Fruit fly (Drosophila melanogaster) whole organism, embryonic: ENCODE results near the gene CG15570.

Experiments
- Bdp1 ChIP-seq: fragments of 200-800 bp; sonication (Bioruptor generic); optimal IDR thresholded peaks from 3 replicates; lab custom pipeline; 2016; ENCODE audit warnings: missing biosample characterization, missing genetic modification characterization
- CG11456 ChIP-seq: fragments of 200-800 bp; sonication (Bioruptor generic); IDR thresholded peaks from 3 replicates; pipeline ENCODE4 v1.3.6; 2022; ENCODE audit warnings: missing biosample characterization, missing genetic modification characterization
- CG15696 ChIP-seq: fragments of 200-800 bp; sonication (Bioruptor generic); optimal IDR thresholded peaks from 2 replicates; lab custom pipeline; 2019; ENCODE audit warnings: missing biosample characterization, mild to moderate bottlenecking, missing genetic modification characterization, moderate library complexity
- CG16779 ChIP-seq: fragments of 200-800 bp; sonication (Bioruptor generic); IDR thresholded peaks from 2 replicates; pipeline ENCODE4 v1.3.6; 2022; ENCODE audit warnings: missing biosample characterization, missing genetic modification characterization
- CG18262 ChIP-seq: fragments of 200-800 bp; optimal IDR thresholded peaks from 3 replicates; lab custom pipeline; 2019; ENCODE audit warnings: missing biosample characterization, mild to moderate bottlenecking, missing genetic modification characterization, moderate library complexity
- CG2875 ChIP-seq: fragments of 200-800 bp; sonication (Bioruptor generic); optimal IDR thresholded peaks from 2 replicates; lab custom pipeline; 2017; ENCODE audit warnings: missing biosample characterization, mild to moderate bottlenecking, missing genetic modification characterization, missing genetic modification reagents
- CG2889 ChIP-seq: fragments of 200-800 bp; sonication (Bioruptor generic); IDR thresholded peaks from 3 replicates; pipeline ENCODE4 v1.3.6; 2022; ENCODE audit warnings: missing biosample characterization, missing genetic modification characterization
- CG32532 ChIP-seq: fragments of 200-800 bp; sonication (Bioruptor generic); IDR thresholded peaks from 2 replicates; pipeline ENCODE4 v1.3.6; 2022; ENCODE audit warnings: missing biosample characterization, missing genetic modification characterization
- CG33213 ChIP-seq: fragments of 200-800 bp; sonication (Bioruptor generic); optimal IDR thresholded peaks from 3 replicates; lab custom pipeline; 2016; ENCODE audit warnings: missing biosample characterization, missing genetic modification characterization
- CG43689 ChIP-seq: fragments of 200-800 bp; sonication (Bioruptor generic); IDR thresholded peaks from 2 replicates; pipeline ENCODE4 v1.3.6; 2022; ENCODE audit warnings: missing biosample characterization, missing genetic modification characterization
- CG4617 ChIP-seq: fragments of 200-800 bp; sonication (Bioruptor generic); optimal IDR thresholded peaks from 3 replicates; lab custom pipeline; 2016; ENCODE audit warnings: missing biosample characterization, missing genetic modification characterization, borderline replicate concordance
- CG8388 ChIP-seq: fragments of 200-800 bp; sonication (Bioruptor generic); optimal IDR thresholded peaks from 2 replicates; lab custom pipeline; 2019; ENCODE audit warnings: missing biosample characterization, mild to moderate bottlenecking, missing genetic modification characterization, moderate library complexity
- CG9609 ChIP-seq: fragments of 200-800 bp; sonication (Bioruptor generic); optimal IDR thresholded peaks from 3 replicates; lab custom pipeline; 2016; ENCODE audit warnings: missing biosample characterization, missing genetic modification characterization
- CG9817 ChIP-seq: fragments of 200-800 bp; sonication (Bioruptor generic); optimal IDR thresholded peaks from 2 replicates; lab custom pipeline; 2018; ENCODE audit warnings: missing biosample characterization, mild to moderate bottlenecking, missing genetic modification characterization, moderate library complexity
- Camta ChIP-seq: fragments of 200-800 bp; sonication (Bioruptor generic); optimal IDR thresholded peaks from 2 replicates; lab custom pipeline; 2016; ENCODE audit warnings: missing biosample characterization, missing genetic modification characterization
- D ChIP-seq, 2 experiments: fragments of 200-800 bp in 1 of 2; fragments of >200 bp in 1 of 2; sonication (Bioruptor generic) in 1 of 2; optimal IDR thresholded peaks; 2 replicates in 1 of 2; 3 replicates in 1 of 2; lab custom pipeline; 2017; ENCODE audit warnings: mild to moderate bottlenecking in 1 of 2, missing biosample characterization in 1 of 2, missing genetic modification characterization in 1 of 2, missing genetic modification reagents in 1 of 2
- E2f1 ChIP-seq: fragments of 200-800 bp; sonication (Bioruptor generic); IDR thresholded peaks from 2 replicates; pipeline ENCODE4 v1.3.6; 2022; ENCODE audit warnings: missing biosample characterization, missing genetic modification characterization
- Fer3 ChIP-seq: fragments of 200-800 bp; sonication (Bioruptor generic); optimal IDR thresholded peaks from 2 replicates; lab custom pipeline; 2018; ENCODE audit warnings: missing biosample characterization, mild to moderate bottlenecking, missing genetic modification characterization, moderate library complexity
- HLHmδ ChIP-seq: fragments of 200-800 bp; sonication (Bioruptor generic); optimal IDR thresholded peaks from 2 replicates; lab custom pipeline; 2018; ENCODE audit warnings: missing biosample characterization, mild to moderate bottlenecking, missing genetic modification characterization, moderate library complexity
- Hand ChIP-seq: fragments of 200-800 bp; sonication (Bioruptor generic); optimal IDR thresholded peaks from 2 replicates; lab custom pipeline; 2017; ENCODE audit warnings: mild to moderate bottlenecking, missing biosample characterization, missing genetic modification reagents, missing genetic modification characterization
- Kr ChIP-seq: fragments of 200-800 bp; sonication (Bioruptor generic); optimal IDR thresholded peaks from 2 replicates; lab custom pipeline; 2017; ENCODE audit warnings: missing biosample characterization, mild to moderate bottlenecking, missing genetic modification characterization
- Lpt ChIP-seq: fragments of >200 bp; optimal IDR thresholded peaks from 2 replicates; lab custom pipeline; 2018; ENCODE audit warnings: missing biosample characterization, missing genetic modification characterization
- MESR4 ChIP-seq: fragments of 200-800 bp; sonication (Bioruptor generic); optimal IDR thresholded peaks from 2 replicates; lab custom pipeline; 2018; ENCODE audit warnings: missing biosample characterization, mild to moderate bottlenecking, missing genetic modification characterization, moderate library complexity
- Sox100B ChIP-seq: fragments of 200-800 bp; sonication (Bioruptor generic); optimal IDR thresholded peaks from 3 replicates; lab custom pipeline; 2018; ENCODE audit warnings: missing biosample characterization, mild to moderate bottlenecking, missing genetic modification characterization
- Usf ChIP-seq: fragments of 200-800 bp; sonication (Bioruptor generic); optimal IDR thresholded peaks from 2 replicates; lab custom pipeline; 2017; ENCODE audit warnings: missing genotype, missing biosample characterization, missing genetic modification characterization
- az2 ChIP-seq: fragments of 200-800 bp; sonication (Bioruptor generic); optimal IDR thresholded peaks from 3 replicates; lab custom pipeline; 2016; ENCODE audit warnings: missing biosample characterization, missing genetic modification characterization
- bcd ChIP-seq: fragments of 200-800 bp; sonication (Bioruptor generic); optimal IDR thresholded peaks from 2 replicates; lab custom pipeline; 2017; ENCODE audit warnings: missing biosample characterization, mild to moderate bottlenecking, missing genetic modification characterization
- chn ChIP-seq: fragments of 200-800 bp; sonication (Bioruptor generic); optimal IDR thresholded peaks from 2 replicates; lab custom pipeline; 2016; ENCODE audit warnings: missing biosample characterization, missing genetic modification characterization
- eve ChIP-seq, 2 experiments: fragments of >200 bp; optimal IDR thresholded peaks; 2 replicates each; lab custom pipeline; 2017; ENCODE audit warnings: missing biosample characterization in 2 of 2, missing genetic modification characterization in 2 of 2
- fd64A ChIP-seq: fragments of 200-800 bp; sonication (Bioruptor generic); optimal IDR thresholded peaks from 3 replicates; lab custom pipeline; 2018; ENCODE audit warnings: missing biosample characterization, mild to moderate bottlenecking, missing genetic modification characterization
- gcm2 ChIP-seq: fragments of 200-800 bp; sonication (Bioruptor generic); optimal IDR thresholded peaks from 2 replicates; lab custom pipeline; 2016; ENCODE audit warnings: missing biosample characterization, missing genetic modification characterization
- gsb ChIP-seq: fragments of 200-800 bp; sonication (Bioruptor generic); IDR thresholded peaks from 2 replicates; pipeline ENCODE4 v1.3.6; 2022; ENCODE audit warnings: missing biosample characterization, missing genetic modification characterization
- gsb-n ChIP-seq: fragments of 200-800 bp; sonication (Bioruptor generic); optimal IDR thresholded peaks from 3 replicates; lab custom pipeline; 2018; ENCODE audit warnings: missing biosample characterization, mild to moderate bottlenecking, missing genetic modification characterization
- gt ChIP-seq: fragments of 200-800 bp; sonication (Bioruptor generic); IDR thresholded peaks from 2 replicates; pipeline ENCODE4 v1.3.6; 2022; ENCODE audit warnings: missing biosample characterization, missing genetic modification characterization
- hbn ChIP-seq: fragments of 200-800 bp; sonication (Bioruptor generic); IDR thresholded peaks from 2 replicates; pipeline ENCODE4 v1.3.6; 2022; ENCODE audit warnings: missing biosample characterization, missing genetic modification characterization; ENCODE audit not compliant: partially characterized antibody
- kni ChIP-seq: fragments of 200-800 bp; sonication (Bioruptor generic); optimal IDR thresholded peaks from 3 replicates; lab custom pipeline; 2017; ENCODE audit warnings: mild to moderate bottlenecking, missing biosample characterization, missing genetic modification reagents, missing genetic modification characterization
- lmd ChIP-seq: fragments of 200-800 bp; sonication (Bioruptor generic); IDR thresholded peaks from 2 replicates; pipeline ENCODE4 v1.3.6; 2022; ENCODE audit warnings: missing biosample characterization, missing genetic modification characterization
- mld ChIP-seq: fragments of 200-800 bp; sonication (Bioruptor generic); IDR thresholded peaks from 3 replicates; pipeline ENCODE4 v1.3.6; 2022; ENCODE audit warnings: missing biosample characterization, missing genetic modification characterization; ENCODE audit not compliant: partially characterized antibody
- nerfin-1 ChIP-seq: fragments of 200-800 bp; sonication (Bioruptor generic); optimal IDR thresholded peaks from 3 replicates; lab custom pipeline; 2019; ENCODE audit warnings: missing biosample characterization, mild to moderate bottlenecking, missing genetic modification characterization, moderate library complexity
- nmo ChIP-seq: fragments of 200-800 bp; sonication (Bioruptor generic); optimal IDR thresholded peaks from 2 replicates; lab custom pipeline; 2018; ENCODE audit warnings: missing biosample characterization, mild to moderate bottlenecking, missing genetic modification characterization, moderate library complexity
- p53 ChIP-seq: fragments of 200-800 bp; sonication (Bioruptor generic); optimal IDR thresholded peaks from 2 replicates; lab custom pipeline; 2016; ENCODE audit warnings: missing biosample characterization, missing genetic modification characterization
- repo ChIP-seq: fragments of 200-800 bp; sonication (Bioruptor generic); optimal IDR thresholded peaks from 2 replicates; lab custom pipeline; 2016; ENCODE audit warnings: missing biosample characterization, missing genetic modification characterization
- schlank ChIP-seq: fragments of 200-800 bp; sonication (Bioruptor generic); optimal IDR thresholded peaks from 2 replicates; lab custom pipeline; 2018; ENCODE audit warnings: missing biosample characterization, mild to moderate bottlenecking, missing genetic modification characterization
- seq ChIP-seq: fragments of 200-800 bp; sonication (Bioruptor generic); IDR thresholded peaks from 2 replicates; pipeline ENCODE4 v1.3.6; 2022; ENCODE audit warnings: missing biosample characterization, missing genetic modification characterization
- sr ChIP-seq: fragments of 200-800 bp; sonication (Bioruptor generic); IDR thresholded peaks from 3 replicates; pipeline ENCODE4 v1.3.6; 2022; ENCODE audit warnings: missing biosample characterization, missing genetic modification characterization
- ssp ChIP-seq: fragments of 200-800 bp; sonication (Bioruptor generic); IDR thresholded peaks from 2 replicates; pipeline ENCODE4 v1.3.6; 2022; ENCODE audit warnings: missing biosample characterization, missing genetic modification characterization
- tgo ChIP-seq: fragments of 200-800 bp; sonication (Bioruptor generic); IDR thresholded peaks from 3 replicates; pipeline ENCODE4 v1.3.6; 2022; ENCODE audit warnings: missing biosample characterization, missing genetic modification characterization
- unpg ChIP-seq: fragments of 200-800 bp; sonication (Bioruptor generic); optimal IDR thresholded peaks from 3 replicates; lab custom pipeline; 2018; ENCODE audit warnings: missing biosample characterization, mild to moderate bottlenecking, missing genetic modification characterization, moderate library complexity
- vfl ChIP-seq: fragments of 200-800 bp; sonication (Bioruptor generic); optimal IDR thresholded peaks from 2 replicates; lab custom pipeline; 2016; ENCODE audit warnings: missing biosample characterization, missing genetic modification characterization
- yki ChIP-seq: fragments of >200 bp; optimal IDR thresholded peaks from 3 replicates; lab custom pipeline; 2018
- zfh2 ChIP-seq: fragments of 200-800 bp; sonication (Bioruptor generic); optimal IDR thresholded peaks from 2 replicates; lab custom pipeline; 2016; ENCODE audit warnings: missing biosample characterization, missing genetic modification characterization

Gene CG15570

DNA sequence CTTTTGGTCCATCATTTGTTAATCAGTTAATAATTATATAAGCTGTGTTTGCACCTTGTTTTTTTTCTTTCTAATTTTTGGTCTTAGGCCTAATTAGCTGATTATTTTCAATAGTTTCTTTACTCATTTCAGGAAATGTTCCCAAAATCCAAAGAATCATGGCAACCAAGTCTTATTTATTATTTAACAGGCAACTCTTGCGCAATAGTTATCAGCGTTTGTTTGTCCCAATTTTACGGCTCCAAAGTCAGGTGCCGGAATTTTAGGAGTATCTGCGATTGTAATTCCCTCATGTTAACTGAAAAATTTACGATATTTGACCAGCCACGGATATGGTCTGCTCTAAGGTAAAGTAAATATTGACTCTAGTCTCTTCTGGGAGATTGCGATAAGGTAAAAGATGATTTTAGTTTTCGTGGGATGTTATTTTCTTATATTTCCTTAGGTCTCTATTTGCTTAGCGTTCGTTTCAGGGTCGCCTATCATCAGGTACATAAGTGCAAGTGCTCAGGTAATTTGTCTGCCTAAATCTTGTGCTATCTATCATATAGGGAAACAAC lies 15.7 kb upstream of the CG15570 start (continued):
- TF ChIP-seq chn (GFP tag; lab: Kevin White, UChicago): no peak
- no peak for TF ChIP-seq CG16779 (GFP tag; lab: Robert Waterston, UW)
- no peak for TF ChIP-seq MESR4 (GFP tag; lab: Kevin White, UChicago)
- no peak for TF ChIP-seq Lpt (GFP tag; lab: Kevin White, UChicago)
- no peak for TF ChIP-seq p53 (GFP tag; lab: Kevin White, UChicago)
- TF ChIP-seq Usf (GFP tag; lab: Kevin White, UChicago): no peak
- TF ChIP-seq schlank (tag; lab: Kevin White, UChicago): peak; percentile 40
- peak; percentile 39 for TF ChIP-seq Sox100B (GFP tag; lab: Kevin White, UChicago)
- no peak for TF ChIP-seq E2f1
- no peak for TF ChIP-seq vfl (GFP tag; lab: Kevin White, UChicago)
- TF ChIP-seq Bdp1 (GFP tag; lab: Kevin White, UChicago): no peak
- TF ChIP-seq gsb-n (tag; lab: Kevin White, UChicago): peak; percentile 25
- peak; percentile 43 for TF ChIP-seq CG33213 (GFP tag; lab: Kevin White, UChicago)
- no peak for TF ChIP-seq tgo
- no peak for TF ChIP-seq CG43689 (GFP tag; lab: Robert Waterston, UW)
- no peak for TF ChIP-seq CG8388 (GFP tag; lab: Kevin White, UChicago)
- TF ChIP-seq bcd: no peak
- no peak for TF ChIP-seq zfh2 (GFP tag; lab: Kevin White, UChicago)
- no peak for TF ChIP-seq gcm2 (GFP tag; lab: Kevin White, UChicago)
- TF ChIP-seq Hand (GFP tag; lab: Kevin White, UChicago): no peak
- no peak for TF ChIP-seq ssp (GFP tag; lab: Robert Waterston, UW)
- TF ChIP-seq HLHmδ: no peak
- no peak for TF ChIP-seq mld (GFP tag; lab: Robert Waterston, UW)
- peak; percentile 32 for TF ChIP-seq CG2875 (GFP tag; lab: Kevin White, UChicago)
- TF ChIP-seq yki (lab: Kevin White, UChicago): no peak
- 0 out of 2 replicates have a peak, but pooled peaks have one; percentile 12 for TF ChIP-seq seq (GFP tag; lab: Robert Waterston, UW)
- TF ChIP-seq gsb (GFP tag; lab: Robert Waterston, UW): no peak
- peak; percentile 13 for TF ChIP-seq nerfin-1 (tag; lab: Kevin White, UChicago)
- peak; percentile 75 for TF ChIP-seq CG15696 (tag; lab: Kevin White, UChicago)
- TF ChIP-seq unpg (GFP tag; lab: Kevin White, UChicago): peak; percentile 40
- TF ChIP-seq CG11456 (GFP tag; lab: Robert Waterston, UW): no peak
- no peak for TF ChIP-seq CG4617 (GFP tag; lab: Kevin White, UChicago)
- TF ChIP-seq fd64A (GFP tag; lab: Kevin White, UChicago): peak; percentile 49
- no peak for TF ChIP-seq gt (GFP tag; lab: Robert Waterston, UW)
- no peak for TF ChIP-seq lmd
- TF ChIP-seq CG32532 (GFP tag; lab: Robert Waterston, UW): no peak
- TF ChIP-seq CG9817 (tag; lab: Kevin White, UChicago): no peak
- no peak for TF ChIP-seq repo (GFP tag; lab: Kevin White, UChicago)
- peak; percentile 46 for TF ChIP-seq Fer3
- peak; percentile 40 for TF ChIP-seq Camta (GFP tag; lab: Kevin White, UChicago)
- peak; percentile 44 for TF ChIP-seq kni (GFP tag; lab: Kevin White, UChicago)
- TF ChIP-seq eve (GFP tag; optimal IDR thresholded peaks at IDR 0.05; lab: Kevin White, UChicago): no peak
- TF ChIP-seq D (optimal IDR thresholded peaks at IDR 0.05; lab: Kevin White, UChicago): no peak
- TF ChIP-seq D (GFP tag; optimal IDR thresholded peaks at IDR 0.05; lab: Kevin White, UChicago): no peak
- TF ChIP-seq nmo: no peak
- no peak for TF ChIP-seq CG2889
- TF ChIP-seq hbn: no peak
- TF ChIP-seq CG9609: no peak
- no peak for TF ChIP-seq az2 (GFP tag; lab: Kevin White, UChicago)
- TF ChIP-seq CG18262 (tag; lab: Kevin White, UChicago): peak; percentile 43
- peak; percentile 30 for TF ChIP-seq Kr (GFP tag; lab: Kevin White, UChicago)
- TF ChIP-seq sr (GFP tag; lab: Robert Waterston, UW): no peak
